Fruit fly (Drosophila melanogaster) whole organism, embryonic: ENCODE results near the gene Spx.

ENCODE experiments used
- CG10267 ChIP-seq: fragments of 200-800 bp; sonication (Bioruptor generic); optimal IDR thresholded peaks from 2 replicates; lab custom pipeline; 2018; ENCODE audit warnings: missing biosample characterization, mild to moderate bottlenecking, missing genetic modification characterization, moderate library complexity
- CG10462 ChIP-seq: fragments of 200-800 bp; sonication (Bioruptor generic); optimal IDR thresholded peaks from 2 replicates; lab custom pipeline; 2016; ENCODE audit warnings: missing biosample characterization, missing genetic modification characterization
- CG10959 ChIP-seq: fragments of 200-800 bp; sonication (Bioruptor generic); IDR thresholded peaks from 2 replicates; pipeline ENCODE4 v1.3.6; 2022; ENCODE audit warnings: missing biosample characterization, missing genetic modification characterization
- CG10979 ChIP-seq: fragments of 200-800 bp; sonication (Bioruptor generic); optimal IDR thresholded peaks from 2 replicates; lab custom pipeline; 2018; ENCODE audit warnings: missing biosample characterization, mild to moderate bottlenecking, missing genetic modification characterization, moderate library complexity
- CG11398 ChIP-seq: fragments of 200-800 bp; sonication (Bioruptor generic); optimal IDR thresholded peaks from 2 replicates; lab custom pipeline; 2016; ENCODE audit warnings: missing biosample characterization, missing genetic modification characterization
- CG12391 ChIP-seq: fragments of 200-800 bp; sonication (Bioruptor generic); optimal IDR thresholded peaks from 3 replicates; lab custom pipeline; 2018; ENCODE audit warnings: missing biosample characterization, mild to moderate bottlenecking, missing genetic modification characterization, moderate library complexity
- CG12659 ChIP-seq: fragments of 200-800 bp; sonication (Bioruptor generic); optimal IDR thresholded peaks from 3 replicates; lab custom pipeline; 2017; ENCODE audit warnings: mild to moderate bottlenecking, missing biosample characterization, missing genetic modification reagents, missing genetic modification characterization
- CG13296 ChIP-seq: fragments of 200-800 bp; sonication (Bioruptor generic); optimal IDR thresholded peaks from 3 replicates; lab custom pipeline; 2018; ENCODE audit warnings: missing biosample characterization, mild to moderate bottlenecking, missing genetic modification characterization
- CG14441 ChIP-seq: fragments of 200-800 bp; sonication (Bioruptor generic); IDR thresholded peaks from 2 replicates; pipeline ENCODE4 v1.3.6; 2022; ENCODE audit warnings: missing biosample characterization, missing genetic modification characterization
- CG15696 ChIP-seq: fragments of 200-800 bp; sonication (Bioruptor generic); optimal IDR thresholded peaks from 2 replicates; lab custom pipeline; 2019; ENCODE audit warnings: missing biosample characterization, mild to moderate bottlenecking, missing genetic modification characterization, moderate library complexity
- CG16815 ChIP-seq: fragments of 200-800 bp; sonication (Bioruptor generic); optimal IDR thresholded peaks from 3 replicates; lab custom pipeline; 2017; ENCODE audit warnings: missing biosample characterization, mild to moderate bottlenecking, missing genetic modification characterization
- CG17568 ChIP-seq: fragments of 200-800 bp; sonication (Bioruptor generic); optimal IDR thresholded peaks from 2 replicates; lab custom pipeline; 2018; ENCODE audit warnings: missing biosample characterization, mild to moderate bottlenecking, missing genetic modification characterization, moderate library complexity
- CG30431 ChIP-seq: fragments of 200-800 bp; sonication (Bioruptor generic); optimal IDR thresholded peaks from 2 replicates; lab custom pipeline; 2017; ENCODE audit warnings: missing biosample characterization, missing genetic modification characterization
- CG31365 ChIP-seq: fragments of 200-800 bp; sonication (Bioruptor generic); optimal IDR thresholded peaks from 2 replicates; lab custom pipeline; 2018; ENCODE audit warnings: missing biosample characterization, mild to moderate bottlenecking, missing genetic modification characterization
- CG3281 ChIP-seq: fragments of 200-800 bp; sonication (Bioruptor generic); optimal IDR thresholded peaks from 3 replicates; lab custom pipeline; 2017; ENCODE audit warnings: missing biosample characterization, mild to moderate bottlenecking, missing genetic modification characterization
- CG33557 ChIP-seq: fragments of 200-800 bp; sonication (Bioruptor generic); optimal IDR thresholded peaks from 2 replicates; lab custom pipeline; 2019; ENCODE audit warnings: missing biosample characterization, mild to moderate bottlenecking, missing genetic modification characterization, moderate library complexity
- CG34224 ChIP-seq: fragments of 200-800 bp; sonication (Bioruptor generic); IDR thresholded peaks from 3 replicates; pipeline ENCODE4 v1.3.6; 2022; ENCODE audit warnings: missing biosample characterization, missing genetic modification characterization; ENCODE audit not compliant: partially characterized antibody
- CG34422 ChIP-seq: fragments of 200-800 bp; sonication (Bioruptor generic); IDR thresholded peaks from 3 replicates; pipeline ENCODE4 v1.3.6; 2022; ENCODE audit warnings: missing biosample characterization, missing genetic modification characterization
- CG43689 ChIP-seq: fragments of 200-800 bp; sonication (Bioruptor generic); IDR thresholded peaks from 2 replicates; pipeline ENCODE4 v1.3.6; 2022; ENCODE audit warnings: missing biosample characterization, missing genetic modification characterization
- CG4617 ChIP-seq: fragments of 200-800 bp; sonication (Bioruptor generic); optimal IDR thresholded peaks from 3 replicates; lab custom pipeline; 2016; ENCODE audit warnings: missing biosample characterization, missing genetic modification characterization, borderline replicate concordance
- CG9876 ChIP-seq: fragments of 200-800 bp; sonication (Bioruptor generic); optimal IDR thresholded peaks from 2 replicates; lab custom pipeline; 2016; ENCODE audit warnings: missing biosample characterization, missing genetic modification characterization
- CkIIα-i1 ChIP-seq: fragments of 200-800 bp; sonication (Bioruptor generic); IDR thresholded peaks from 2 replicates; pipeline ENCODE4 v1.3.6; 2022; ENCODE audit warnings: missing biosample characterization, missing genetic modification characterization
- D ChIP-seq, 2 experiments: fragments of 200-800 bp in 1 of 2; fragments of >200 bp in 1 of 2; sonication (Bioruptor generic) in 1 of 2; optimal IDR thresholded peaks; 2 replicates in 1 of 2; 3 replicates in 1 of 2; lab custom pipeline; 2017; ENCODE audit warnings: mild to moderate bottlenecking in 1 of 2, missing biosample characterization in 1 of 2, missing genetic modification characterization in 1 of 2, missing genetic modification reagents in 1 of 2
- Dad ChIP-seq: fragments of 200-800 bp; sonication (Bioruptor generic); optimal IDR thresholded peaks from 3 replicates; lab custom pipeline; 2016; ENCODE audit warnings: missing biosample characterization, missing genetic modification characterization
- E2f2 ChIP-seq: fragments of 200-800 bp; sonication (Bioruptor generic); IDR thresholded peaks from 2 replicates; pipeline ENCODE4 v1.3.6; 2022; ENCODE audit warnings: missing biosample characterization, missing genetic modification characterization
- Fer1 ChIP-seq: fragments of 200-800 bp; sonication (Bioruptor generic); optimal IDR thresholded peaks from 2 replicates; lab custom pipeline; 2017; ENCODE audit warnings: missing biosample characterization, mild to moderate bottlenecking, missing genetic modification characterization
- Hmx ChIP-seq: fragments of 200-800 bp; sonication (Bioruptor generic); optimal IDR thresholded peaks from 2 replicates; lab custom pipeline; 2016; ENCODE audit warnings: missing biosample characterization, missing genetic modification characterization
- Jarid2 ChIP-seq: fragments of 200-800 bp; sonication (Bioruptor generic); optimal IDR thresholded peaks from 3 replicates; lab custom pipeline; 2017; ENCODE audit warnings: mild to moderate bottlenecking, missing biosample characterization, missing genetic modification reagents, missing genetic modification characterization
- Lhr ChIP-seq: fragments of 200-800 bp; sonication (Bioruptor generic); optimal IDR thresholded peaks from 3 replicates; lab custom pipeline; 2017; ENCODE audit warnings: mild to moderate bottlenecking, missing biosample characterization, missing genetic modification reagents, missing genetic modification characterization
- Lpt ChIP-seq: fragments of >200 bp; optimal IDR thresholded peaks from 2 replicates; lab custom pipeline; 2018; ENCODE audit warnings: missing biosample characterization, missing genetic modification characterization
- Med ChIP-seq: fragments of 200-800 bp; sonication (Bioruptor generic); peaks from one replicate; lab custom pipeline; 2016; ENCODE audit warnings: missing biosample characterization, missing genetic modification characterization, mild to moderate bottlenecking, inconsistent platforms, moderate library complexity
- Oli ChIP-seq: fragments of 200-800 bp; sonication (Bioruptor generic); optimal IDR thresholded peaks from 2 replicates; lab custom pipeline; 2018; ENCODE audit warnings: missing biosample characterization, mild to moderate bottlenecking, missing genetic modification characterization, moderate library complexity
- Scr ChIP-seq: fragments of 200-800 bp; sonication (Bioruptor generic); IDR thresholded peaks from 2 replicates; pipeline ENCODE4 v1.3.6; 2022; ENCODE audit warnings: missing biosample characterization, missing genetic modification characterization; ENCODE audit not compliant: partially characterized antibody
- bbx ChIP-seq: fragments of 200-800 bp; sonication (Bioruptor generic); IDR thresholded peaks from 2 replicates; pipeline ENCODE4 v1.3.6; 2022; ENCODE audit warnings: missing biosample characterization, missing genetic modification characterization; ENCODE audit not compliant: partially characterized antibody
- cad ChIP-seq: fragments of >200 bp; optimal IDR thresholded peaks from 2 replicates; lab custom pipeline; 2017; ENCODE audit warnings: missing biosample characterization, missing genetic modification characterization
- chinmo ChIP-seq: fragments of 200-800 bp; sonication (Bioruptor generic); IDR thresholded peaks from 4 replicates; pipeline ENCODE4 v1.3.6; 2022; ENCODE audit warnings: missing biosample characterization, missing genetic modification characterization; ENCODE audit not compliant: partially characterized antibody
- ci ChIP-seq: fragments of 200-800 bp; sonication (Bioruptor generic); IDR thresholded peaks from 3 replicates; pipeline ENCODE4 v1.3.6; 2022; ENCODE audit warnings: missing biosample characterization, missing genetic modification characterization
- emc ChIP-seq: fragments of 200-800 bp; sonication (Bioruptor generic); optimal IDR thresholded peaks from 2 replicates; lab custom pipeline; 2016; ENCODE audit warnings: missing biosample characterization, missing genetic modification characterization
- gcm2 ChIP-seq: fragments of 200-800 bp; sonication (Bioruptor generic); optimal IDR thresholded peaks from 2 replicates; lab custom pipeline; 2016; ENCODE audit warnings: missing biosample characterization, missing genetic modification characterization
- grau ChIP-seq: fragments of 200-800 bp; optimal IDR thresholded peaks from 3 replicates; lab custom pipeline; 2019; ENCODE audit warnings: missing biosample characterization, mild to moderate bottlenecking, missing genetic modification characterization, moderate library complexity
- insv ChIP-seq, 2 experiments: fragments of 200-800 bp; sonication (Bioruptor generic); optimal IDR thresholded peaks; 3 replicates each; lab custom pipeline; 2016 to 2018; ENCODE audit warnings: missing biosample characterization in 2 of 2, missing genetic modification characterization in 2 of 2
- pfk ChIP-seq: fragments of 200-800 bp; sonication (Bioruptor generic); optimal IDR thresholded peaks from 2 replicates; lab custom pipeline; 2018; ENCODE audit warnings: missing biosample characterization, mild to moderate bottlenecking, missing genetic modification characterization, moderate library complexity
- pnt ChIP-seq: fragments of 200-800 bp; sonication (Bioruptor generic); optimal IDR thresholded peaks from 3 replicates; lab custom pipeline; 2016; ENCODE audit warnings: missing biosample characterization, missing genetic modification characterization
- slbo ChIP-seq: fragments of 200-800 bp; sonication (Bioruptor generic); IDR thresholded peaks from 2 replicates; pipeline ENCODE4 v1.3.6; 2022; ENCODE audit warnings: missing biosample characterization, missing genetic modification characterization
- sob ChIP-seq: fragments of 200-800 bp; sonication (Bioruptor generic); IDR thresholded peaks from 2 replicates; pipeline ENCODE4 v1.3.6; 2022; ENCODE audit warnings: missing biosample characterization, missing genetic modification characterization
- stwl ChIP-seq: fragments of 200-800 bp; sonication (Bioruptor generic); optimal IDR thresholded peaks from 3 replicates; lab custom pipeline; 2018; ENCODE audit warnings: missing biosample characterization, mild to moderate bottlenecking, missing genetic modification characterization, moderate library complexity
- tll ChIP-seq, 2 experiments: fragments of 200-800 bp in 1 of 2; fragments of >200 bp in 1 of 2; sonication (Bioruptor generic) in 1 of 2; optimal IDR thresholded peaks; 2 replicates each; lab custom pipeline; 2017 to 2019; ENCODE audit warnings: missing biosample characterization in 2 of 2, missing genetic modification characterization in 2 of 2, mild to moderate bottlenecking in 1 of 2, moderate library complexity in 1 of 2
- unpg ChIP-seq: fragments of 200-800 bp; sonication (Bioruptor generic); optimal IDR thresholded peaks from 3 replicates; lab custom pipeline; 2018; ENCODE audit warnings: missing biosample characterization, mild to moderate bottlenecking, missing genetic modification characterization, moderate library complexity
- zfh2 ChIP-seq: fragments of 200-800 bp; sonication (Bioruptor generic); optimal IDR thresholded peaks from 2 replicates; lab custom pipeline; 2016; ENCODE audit warnings: missing biosample characterization, missing genetic modification characterization

The Spx gene

dm6 chrX:6225472-6226049, 30.1 kb upstream of the Spx start, which contains the start of gene dtn (continued):
- TF ChIP-seq unpg (no peak), CG17568 (GFP tag; lab: Kevin White, UChicago) (no peak), CkIIα-i1 (GFP tag; lab: Robert Waterston, UW) (no peak), Scr (GFP tag; lab: Robert Waterston, UW) (0 out of 2 replicates have a peak, but pooled peaks have one; percentile 30), gcm2 (GFP tag; lab: Kevin White, UChicago) (no peak), D (optimal IDR thresholded peaks at IDR 0.05; lab: Kevin White, UChicago) (peak; percentile 57), D (GFP tag; optimal IDR thresholded peaks at IDR 0.05; lab: Kevin White, UChicago) (no peak), CG33557 (GFP tag; lab: Kevin White, UChicago) (no peak), CG13296 (GFP tag; lab: Kevin White, UChicago) (no peak), ci (no peak), tll (GFP tag; optimal IDR thresholded peaks at IDR 0.05; lab: Kevin White, UChicago) (peak in 1 of 2 experiments; percentile 20), CG43689 (GFP tag; lab: Robert Waterston, UW) (no peak), Lhr (no peak), CG30431 (GFP tag; lab: Kevin White, UChicago) (no peak), CG31365 (tag; lab: Kevin White, UChicago) (no peak), emc (GFP tag; lab: Kevin White, UChicago) (no peak), bbx (GFP tag; lab: Robert Waterston, UW) (no peak), CG14441 (GFP tag; lab: Robert Waterston, UW) (no peak), CG4617 (GFP tag; lab: Kevin White, UChicago) (peak; percentile 78), CG10462 (GFP tag; lab: Kevin White, UChicago) (no peak), CG10267 (peak; percentile 13), Dad (GFP tag; lab: Kevin White, UChicago) (no peak), CG12659 (GFP tag; lab: Kevin White, UChicago) (no peak), pfk (GFP tag; lab: Kevin White, UChicago) (no peak), stwl (tag; lab: Kevin White, UChicago) (peak; percentile 18), sob (GFP tag; lab: Robert Waterston, UW) (0 out of 2 replicates have a peak, but pooled peaks have one; percentile 24), Lpt (no peak), cad (GFP tag; lab: Kevin White, UChicago) (no peak), CG34422 (GFP tag; lab: Robert Waterston, UW) (0 out of 3 replicates have a peak, but pooled peaks have one; percentile 27), pnt (no peak), Oli (tag; lab: Kevin White, UChicago) (no peak), CG10979 (peak; percentile 3), CG3281 (no peak), CG12391 (tag; lab: Kevin White, UChicago) (peak; percentile 10), Med (GFP tag; lab: Kevin White, UChicago) (peak; percentile 57), Jarid2 (GFP tag; lab: Kevin White, UChicago) (no peak), CG11398 (GFP tag; lab: Kevin White, UChicago) (no peak), chinmo (GFP tag; lab: Robert Waterston, UW) (peak; percentile 62; the same call in 1 of the 4 replicates), slbo (GFP tag; lab: Robert Waterston, UW) (no peak), CG34224 (no peak), Hmx (GFP tag; lab: Kevin White, UChicago) (no peak), zfh2 (no peak), E2f2 (GFP tag; lab: Robert Waterston, UW) (peak; percentile 84), CG15696 (tag; lab: Kevin White, UChicago) (no peak), insv (GFP tag; optimal IDR thresholded peaks at IDR 0.05; lab: Kevin White, UChicago) (peak; percentile 79 to 95), CG16815 (no peak), Fer1 (GFP tag; lab: Kevin White, UChicago) (peak; percentile 33), grau (no peak), CG9876 (GFP tag; lab: Kevin White, UChicago) (no peak), CG10959 (GFP tag; lab: Robert Waterston, UW) (no peak)
